Fruit fly (Drosophila melanogaster) whole organism, embryonic: Measurements from ENCODE around the gene Vps29.

Experiments
- Abd-B ChIP-seq: fragments of 200-800 bp; sonication (Bioruptor generic); optimal IDR thresholded peaks from 2 replicates; lab custom pipeline; 2018; ENCODE audit warnings: missing biosample characterization, mild to moderate bottlenecking, missing genetic modification characterization, moderate library complexity
- B-H1 ChIP-seq: fragments of 200-800 bp; sonication (Bioruptor generic); IDR thresholded peaks from 3 replicates; pipeline ENCODE4 v1.3.6; 2022; ENCODE audit warnings: missing biosample characterization, missing genetic modification characterization
- Bteb2 ChIP-seq: fragments of 200-800 bp; sonication (Bioruptor generic); optimal IDR thresholded peaks from 2 replicates; lab custom pipeline; 2016; ENCODE audit warnings: missing biosample characterization, missing genetic modification characterization
- CG11398 ChIP-seq: fragments of 200-800 bp; sonication (Bioruptor generic); optimal IDR thresholded peaks from 2 replicates; lab custom pipeline; 2016; ENCODE audit warnings: missing biosample characterization, missing genetic modification characterization
- CG13123 ChIP-seq: fragments of 200-800 bp; sonication (Bioruptor generic); optimal IDR thresholded peaks from 2 replicates; lab custom pipeline; 2016; ENCODE audit warnings: missing biosample characterization, missing genetic modification characterization
- CG14441 ChIP-seq: fragments of 200-800 bp; sonication (Bioruptor generic); IDR thresholded peaks from 2 replicates; pipeline ENCODE4 v1.3.6; 2022; ENCODE audit warnings: missing biosample characterization, missing genetic modification characterization
- CG2202 ChIP-seq: fragments of 200-800 bp; sonication (Bioruptor generic); optimal IDR thresholded peaks from 2 replicates; lab custom pipeline; 2018; ENCODE audit warnings: missing biosample characterization, mild to moderate bottlenecking, missing genetic modification characterization
- CG30020 ChIP-seq: fragments of 200-800 bp; optimal IDR thresholded peaks from 2 replicates; lab custom pipeline; 2019; ENCODE audit warnings: missing biosample characterization, mild to moderate bottlenecking, missing genetic modification characterization, moderate library complexity
- CG30403 ChIP-seq: fragments of 200-800 bp; sonication (Bioruptor generic); optimal IDR thresholded peaks from 3 replicates; lab custom pipeline; 2016; ENCODE audit warnings: missing biosample characterization, missing genetic modification characterization
- CG32772 ChIP-seq: fragments of 200-800 bp; sonication (Bioruptor generic); IDR thresholded peaks from 2 replicates; pipeline ENCODE4 v1.3.6; 2022; ENCODE audit warnings: missing biosample characterization, missing genetic modification characterization
- CG3847 ChIP-seq: fragments of 200-800 bp; sonication (Bioruptor generic); IDR thresholded peaks from 2 replicates; pipeline ENCODE4 v1.3.6; 2022; ENCODE audit warnings: missing biosample characterization, missing genetic modification characterization
- CG3995 ChIP-seq: fragments of 200-800 bp; sonication (Bioruptor generic); optimal IDR thresholded peaks from 3 replicates; lab custom pipeline; 2016; ENCODE audit warnings: missing biosample characterization, missing genetic modification characterization
- CG7745 ChIP-seq: fragments of 200-800 bp; sonication (Bioruptor generic); optimal IDR thresholded peaks from 2 replicates; lab custom pipeline; 2018; ENCODE audit warnings: missing biosample characterization, mild to moderate bottlenecking, missing genetic modification characterization, moderate library complexity
- CG7963 ChIP-seq: fragments of 200-800 bp; sonication (Bioruptor generic); IDR thresholded peaks from 3 replicates; pipeline ENCODE4 v1.3.6; 2022; ENCODE audit warnings: missing biosample characterization, missing genetic modification characterization; ENCODE audit not compliant: partially characterized antibody
- CG8765 ChIP-seq: fragments of 200-800 bp; sonication (Bioruptor generic); IDR thresholded peaks from 2 replicates; pipeline ENCODE4 v1.3.6; 2022; ENCODE audit warnings: missing biosample characterization, missing genetic modification characterization
- Dfd ChIP-seq, 2 experiments: fragments of >200 bp; optimal IDR thresholded peaks; 2 replicates each; lab custom pipeline; 2017; ENCODE audit warnings: missing biosample characterization in 2 of 2, missing genetic modification characterization in 2 of 2
- Dref ChIP-seq: fragments of 200-800 bp; sonication (Bioruptor generic); IDR thresholded peaks from 2 replicates; pipeline ENCODE4 v1.3.6; 2022; ENCODE audit warnings: missing biosample characterization, missing genetic modification characterization
- HLHmδ ChIP-seq: fragments of 200-800 bp; sonication (Bioruptor generic); optimal IDR thresholded peaks from 2 replicates; lab custom pipeline; 2018; ENCODE audit warnings: missing biosample characterization, mild to moderate bottlenecking, missing genetic modification characterization, moderate library complexity
- Lim3 ChIP-seq: fragments of 200-800 bp; sonication (Bioruptor generic); IDR thresholded peaks from 2 replicates; pipeline ENCODE4 v1.3.6; 2022; ENCODE audit warnings: missing biosample characterization, missing genetic modification characterization
- Rx ChIP-seq: fragments of 200-800 bp; sonication (Bioruptor generic); IDR thresholded peaks from 2 replicates; pipeline ENCODE4 v1.3.6; 2022; ENCODE audit warnings: missing biosample characterization, missing genetic modification characterization
- Trl ChIP-seq, 3 experiments: fragments of >200 bp in 2 of 3; fragments of 200-800 bp in 1 of 3; sonication (Bioruptor generic) in 1 of 3; optimal IDR thresholded peaks; 2 replicates in 1 of 3; 3 replicates in 2 of 3; lab custom pipeline; 2016 to 2017; ENCODE audit warnings: missing biosample characterization in 1 of 3, missing genetic modification characterization in 1 of 3
- Usf ChIP-seq: fragments of 200-800 bp; sonication (Bioruptor generic); optimal IDR thresholded peaks from 2 replicates; lab custom pipeline; 2017; ENCODE audit warnings: missing genotype, missing biosample characterization, missing genetic modification characterization
- YL-1 ChIP-seq: fragments of 200-800 bp; sonication (Bioruptor generic); optimal IDR thresholded peaks from 3 replicates; lab custom pipeline; 2017; ENCODE audit warnings: missing biosample characterization, mild to moderate bottlenecking, missing genetic modification characterization
- bcd ChIP-seq: fragments of 200-800 bp; sonication (Bioruptor generic); optimal IDR thresholded peaks from 2 replicates; lab custom pipeline; 2017; ENCODE audit warnings: missing biosample characterization, mild to moderate bottlenecking, missing genetic modification characterization
- cg ChIP-seq: fragments of 200-800 bp; sonication (Bioruptor generic); optimal IDR thresholded peaks from 3 replicates; lab custom pipeline; 2019; ENCODE audit warnings: missing biosample characterization, mild to moderate bottlenecking, missing genetic modification characterization, moderate library complexity
- chn ChIP-seq: fragments of 200-800 bp; sonication (Bioruptor generic); optimal IDR thresholded peaks from 2 replicates; lab custom pipeline; 2016; ENCODE audit warnings: missing biosample characterization, missing genetic modification characterization
- ci ChIP-seq: fragments of 200-800 bp; sonication (Bioruptor generic); IDR thresholded peaks from 3 replicates; pipeline ENCODE4 v1.3.6; 2022; ENCODE audit warnings: missing biosample characterization, missing genetic modification characterization
- croc ChIP-seq: fragments of 200-800 bp; sonication (Bioruptor generic); conservative IDR thresholded peaks from 3 replicates; pipeline ENCODE4 v1.3.6; 2022; ENCODE audit warnings: missing biosample characterization, missing genetic modification characterization
- dm ChIP-seq: fragments of 200-800 bp; sonication (Bioruptor generic); optimal IDR thresholded peaks from 3 replicates; lab custom pipeline; 2016; ENCODE audit warnings: missing biosample characterization, missing genetic modification characterization
- dmrt11E ChIP-seq: fragments of 200-800 bp; sonication (Bioruptor generic); optimal IDR thresholded peaks from 3 replicates; lab custom pipeline; 2018; ENCODE audit warnings: missing biosample characterization, mild to moderate bottlenecking, missing genetic modification characterization, moderate library complexity
- dmrt99B ChIP-seq: fragments of 200-800 bp; sonication (Bioruptor generic); optimal IDR thresholded peaks from 2 replicates; lab custom pipeline; 2018; ENCODE audit warnings: missing biosample characterization, mild to moderate bottlenecking, missing genetic modification characterization, moderate library complexity
- exex ChIP-seq: fragments of 200-800 bp; sonication (Bioruptor generic); optimal IDR thresholded peaks from 4 replicates; lab custom pipeline; 2018; ENCODE audit warnings: missing biosample characterization, mild to moderate bottlenecking, missing genetic modification characterization, moderate library complexity
- ftz-f1 ChIP-seq: fragments of 200-800 bp; sonication (Bioruptor generic); optimal IDR thresholded peaks from 2 replicates; lab custom pipeline; 2016; ENCODE audit warnings: missing biosample characterization, missing genetic modification characterization
- gfzf ChIP-seq: fragments of 200-800 bp; sonication (Bioruptor generic); optimal IDR thresholded peaks from 2 replicates; lab custom pipeline; 2016; ENCODE audit warnings: missing biosample characterization, mild to moderate bottlenecking, missing genetic modification characterization, moderate library complexity
- ham ChIP-seq: fragments of 200-800 bp; sonication (Bioruptor generic); IDR thresholded peaks from 2 replicates; pipeline ENCODE4 v1.3.6; 2022; ENCODE audit warnings: missing biosample characterization, missing genetic modification characterization
- hb ChIP-seq: fragments of 200-800 bp; sonication (Bioruptor generic); IDR thresholded peaks from 3 replicates; pipeline ENCODE4 v1.3.6; 2022; ENCODE audit warnings: missing biosample characterization, missing genetic modification characterization; ENCODE audit not compliant: partially characterized antibody
- inv ChIP-seq: fragments of 200-800 bp; sonication (Bioruptor generic); IDR thresholded peaks from 2 replicates; pipeline ENCODE4 v1.3.6; 2022; ENCODE audit warnings: missing biosample characterization, missing genetic modification characterization; ENCODE audit not compliant: partially characterized antibody
- lilli ChIP-seq: fragments of 200-800 bp; sonication (Bioruptor generic); optimal IDR thresholded peaks from 3 replicates; lab custom pipeline; 2016; ENCODE audit warnings: missing biosample characterization, missing genetic modification characterization
- nerfin-1 ChIP-seq: fragments of 200-800 bp; sonication (Bioruptor generic); optimal IDR thresholded peaks from 3 replicates; lab custom pipeline; 2019; ENCODE audit warnings: missing biosample characterization, mild to moderate bottlenecking, missing genetic modification characterization, moderate library complexity
- nmo ChIP-seq: fragments of 200-800 bp; sonication (Bioruptor generic); optimal IDR thresholded peaks from 2 replicates; lab custom pipeline; 2018; ENCODE audit warnings: missing biosample characterization, mild to moderate bottlenecking, missing genetic modification characterization, moderate library complexity
- pan ChIP-seq, 4 experiments: fragments of >200 bp in 3 of 4; fragments of 200-800 bp in 1 of 4; sonication (Bioruptor generic) in 1 of 4; optimal IDR thresholded peaks in 3 of 4; IDR thresholded peaks in 1 of 4; 2 replicates each; pipeline versions ENCODE4 v1.3.6 to Lab custom; 2017 to 2022; ENCODE audit warnings: missing biosample characterization in 2 of 4, missing genetic modification characterization in 2 of 4, mixed read lengths in 1 of 4
- pfk ChIP-seq: fragments of 200-800 bp; sonication (Bioruptor generic); optimal IDR thresholded peaks from 2 replicates; lab custom pipeline; 2018; ENCODE audit warnings: missing biosample characterization, mild to moderate bottlenecking, missing genetic modification characterization, moderate library complexity
- pnt ChIP-seq: fragments of 200-800 bp; sonication (Bioruptor generic); optimal IDR thresholded peaks from 3 replicates; lab custom pipeline; 2016; ENCODE audit warnings: missing biosample characterization, missing genetic modification characterization
- prd ChIP-seq, 3 experiments: fragments of >200 bp in 2 of 3; fragments of 200-800 bp in 1 of 3; sonication (Bioruptor generic) in 1 of 3; optimal IDR thresholded peaks in 2 of 3; IDR thresholded peaks in 1 of 3; 2 replicates in 2 of 3; 3 replicates in 1 of 3; pipeline versions ENCODE4 v1.3.6 to Lab custom; 2017 to 2022; ENCODE audit warnings: missing biosample characterization in 1 of 3, missing genetic modification characterization in 1 of 3
- run ChIP-seq: fragments of 200-800 bp; sonication (Bioruptor generic); optimal IDR thresholded peaks from 3 replicates; lab custom pipeline; 2018; ENCODE audit warnings: missing biosample characterization, mild to moderate bottlenecking, missing genetic modification characterization
- stc ChIP-seq: fragments of 200-800 bp; sonication (Bioruptor generic); IDR thresholded peaks from 2 replicates; pipeline ENCODE4 v1.3.6; 2022; ENCODE audit warnings: missing biosample characterization, missing genetic modification characterization
- tin ChIP-seq: fragments of 200-800 bp; sonication (Bioruptor generic); optimal IDR thresholded peaks from 3 replicates; lab custom pipeline; 2016; ENCODE audit warnings: missing biosample characterization, missing genetic modification characterization
- tll ChIP-seq, 2 experiments: fragments of 200-800 bp in 1 of 2; fragments of >200 bp in 1 of 2; sonication (Bioruptor generic) in 1 of 2; optimal IDR thresholded peaks; 2 replicates each; lab custom pipeline; 2017 to 2019; ENCODE audit warnings: missing biosample characterization in 2 of 2, missing genetic modification characterization in 2 of 2, mild to moderate bottlenecking in 1 of 2, moderate library complexity in 1 of 2
- zfh2 ChIP-seq: fragments of 200-800 bp; sonication (Bioruptor generic); optimal IDR thresholded peaks from 2 replicates; lab custom pipeline; 2016; ENCODE audit warnings: missing biosample characterization, missing genetic modification characterization

Gene Vps29

dm6 chr2L:1172704-1173107, 22.1 kb downstream of the Vps29 start, which contains the start of the genes Charon and CG4887 (continued):
- TF ChIP-seq Trl (optimal IDR thresholded peaks at IDR 0.05; lab: Kevin White, UChicago): no peak
- peak; percentile 86 for TF ChIP-seq Trl (GFP tag; optimal IDR thresholded peaks at IDR 0.05; lab: Kevin White, UChicago)
- TF ChIP-seq CG30020: no peak
- TF ChIP-seq Usf (GFP tag; lab: Kevin White, UChicago): peak; percentile 53
- TF ChIP-seq CG2202: peak; percentile 51
- TF ChIP-seq HLHmδ (GFP tag; lab: Kevin White, UChicago): no peak
- peak; percentile 80 for TF ChIP-seq pnt (GFP tag; lab: Kevin White, UChicago)
- peak; percentile 27 for TF ChIP-seq gfzf (GFP tag; lab: Kevin White, UChicago)
- peak; percentile 76 for TF ChIP-seq croc (GFP tag; lab: Robert Waterston, UW)
- TF ChIP-seq CG11398 (GFP tag; lab: Kevin White, UChicago): peak; percentile 67
- TF ChIP-seq Dref (GFP tag; lab: Robert Waterston, UW): peak; percentile 55
- TF ChIP-seq CG13123 (GFP tag; lab: Kevin White, UChicago): peak; percentile 70
- TF ChIP-seq tll (GFP tag; optimal IDR thresholded peaks at IDR 0.05; lab: Kevin White, UChicago): peak in 1 of 2 experiments; percentile 4
- TF ChIP-seq ftz-f1: peak; percentile 48
- peak; percentile 71 for TF ChIP-seq Bteb2 (GFP tag; lab: Kevin White, UChicago)
- TF ChIP-seq CG30403 (GFP tag; lab: Kevin White, UChicago): peak; percentile 92
- peak; percentile 76 for TF ChIP-seq nerfin-1 (tag; lab: Kevin White, UChicago)
- TF ChIP-seq Abd-B (GFP tag; lab: Kevin White, UChicago): peak; percentile 87
- TF ChIP-seq exex (tag; lab: Kevin White, UChicago): no peak
- 0 out of 3 replicates have a peak, but pooled peaks have one; percentile 28 for TF ChIP-seq CG7963 (GFP tag; lab: Robert Waterston, UW)
- TF ChIP-seq inv (GFP tag; lab: Robert Waterston, UW): peak; percentile 76; the same call in 1 of the 2 replicates
- TF ChIP-seq CG32772 (GFP tag; lab: Robert Waterston, UW): peak; percentile 89
- no peak for TF ChIP-seq ham (GFP tag; lab: Robert Waterston, UW)
- 0 out of 2 replicates have a peak, but pooled peaks have one; percentile 26 for TF ChIP-seq stc (GFP tag; lab: Robert Waterston, UW)
- no peak for TF ChIP-seq Lim3
- TF ChIP-seq pan (optimal IDR thresholded peaks at IDR 0.05; lab: Kevin White, UChicago): no peak
- TF ChIP-seq pan (GFP tag; optimal IDR thresholded peaks at IDR 0.05 in 1 of 2, IDR thresholded peaks at IDR 0.05 in 1 of 2): peak in 1 of 2 experiments; percentile 83
- peak; percentile 93 for TF ChIP-seq lilli
- TF ChIP-seq bcd: peak; percentile 73
- peak; percentile 85 for TF ChIP-seq YL-1 (GFP tag; lab: Kevin White, UChicago)
- TF ChIP-seq CG14441 (GFP tag; lab: Robert Waterston, UW): peak; percentile 78
- peak; percentile 85 for TF ChIP-seq chn (GFP tag; lab: Kevin White, UChicago)
- peak; percentile 87 for TF ChIP-seq dm
- TF ChIP-seq Rx (GFP tag; lab: Robert Waterston, UW): peak; percentile 61
- TF ChIP-seq CG3995 (GFP tag; lab: Kevin White, UChicago): peak; percentile 61
- no peak for TF ChIP-seq dmrt99B
- TF ChIP-seq ci (GFP tag; lab: Robert Waterston, UW): peak; percentile 76
- no peak for TF ChIP-seq cg (GFP tag; lab: Kevin White, UChicago)
- peak; percentile 92 for TF ChIP-seq CG3847 (GFP tag; lab: Robert Waterston, UW)
- TF ChIP-seq CG8765 (GFP tag; lab: Robert Waterston, UW): peak; percentile 48; the same call in 1 of the 2 replicates
- TF ChIP-seq zfh2 (GFP tag; lab: Kevin White, UChicago): peak; percentile 93
- TF ChIP-seq B-H1: peak; percentile 35; the same call in 1 of the 3 replicates
- peak; percentile 87 for TF ChIP-seq tin (GFP tag; lab: Kevin White, UChicago)
- peak; percentile 70 for TF ChIP-seq dmrt11E
- TF ChIP-seq run (tag; lab: Kevin White, UChicago): no peak
- TF ChIP-seq CG7745 (tag; lab: Kevin White, UChicago): no peak
- no peak for TF ChIP-seq Dfd (GFP tag; optimal IDR thresholded peaks at IDR 0.05; lab: Kevin White, UChicago)
- peak; percentile 22 for TF ChIP-seq pfk (GFP tag; lab: Kevin White, UChicago)
- TF ChIP-seq nmo (GFP tag; lab: Kevin White, UChicago): peak; percentile 89
- no peak for TF ChIP-seq hb (GFP tag; lab: Robert Waterston, UW)
- TF ChIP-seq prd (optimal IDR thresholded peaks at IDR 0.05; lab: Kevin White, UChicago): no peak
- peak; percentile 89 for TF ChIP-seq prd (GFP tag; IDR thresholded peaks at IDR 0.05; lab: Robert Waterston, UW)
